Worm (Caenorhabditis elegans): Measurements from ENCODE around the gene trm-2A.

trm-2A gene

DNA sequence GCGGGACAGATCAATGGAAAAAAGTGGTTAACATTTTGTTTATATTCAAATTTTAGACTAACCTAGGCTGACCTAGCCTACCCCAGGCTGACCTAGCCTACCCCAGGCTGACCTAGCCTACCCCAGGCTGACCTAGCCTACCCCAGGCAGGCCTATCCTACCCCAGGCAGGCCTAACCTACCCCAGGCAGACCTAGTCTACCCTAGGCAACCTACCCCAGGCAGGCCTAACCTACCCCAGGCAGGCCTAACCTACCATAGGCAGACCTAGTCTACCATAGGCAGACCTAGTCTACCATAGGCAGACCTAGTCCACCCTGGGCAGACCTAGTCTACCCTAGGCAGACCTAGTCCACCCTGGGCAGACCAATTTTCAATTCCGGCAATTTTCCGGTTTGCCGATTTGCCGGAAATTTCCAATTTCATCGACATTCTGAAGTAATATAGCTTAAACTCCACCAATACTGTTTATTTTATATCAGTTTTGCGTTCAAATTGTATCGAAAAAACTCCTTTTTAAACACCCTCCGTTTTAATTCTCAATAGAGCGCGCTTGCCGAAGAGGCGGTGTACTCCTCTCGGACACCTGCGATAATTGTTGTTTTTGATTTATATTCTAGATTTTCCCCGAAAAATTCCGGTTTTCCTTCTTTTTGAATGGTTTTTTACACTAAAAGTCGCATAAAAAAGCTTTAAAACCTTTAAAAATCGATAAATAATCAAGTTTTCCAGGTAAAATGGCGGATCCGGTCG, at the start of gene trm-2A (continued):
- no peak for TF ChIP-seq die-1 (tag; optimal IDR thresholded peaks at IDR 0.05)
- no peak for TF ChIP-seq hlh-26 (GFP tag; conservative IDR thresholded peaks at IDR 0.05)
- TF ChIP-seq aptf-3 (GFP tag; IDR thresholded peaks at IDR 0.05): no peak
- TF ChIP-seq rpc-1 (optimal IDR thresholded peaks at IDR 0.05): no peak
- TF ChIP-seq rpc-1 (tag; optimal IDR thresholded peaks at IDR 0.05): no peak
- TF ChIP-seq somi-1 (GFP tag; optimal IDR thresholded peaks at IDR 0.05): no peak
- no peak for TF ChIP-seq ceh-58 (GFP tag; IDR thresholded peaks at IDR 0.05)
- TF ChIP-seq sptf-2 (GFP tag; optimal IDR thresholded peaks at IDR 0.05): no peak
- no peak for TF ChIP-seq nhr-27 (tag; optimal IDR thresholded peaks at IDR 0.05)
- TF ChIP-seq nhr-120 (GFP tag; IDR thresholded peaks at IDR 0.05): no peak
- TF ChIP-seq snpc-1.3 (tag; optimal IDR thresholded peaks at IDR 0.05; ENCODE audit: insufficient read depth): peak; percentile 52
- no peak for TF ChIP-seq aptf-2 (GFP tag; conservative IDR thresholded peaks at IDR 0.05)
- TF ChIP-seq F49E8.2 (tag; optimal IDR thresholded peaks at IDR 0.05; ENCODE audit: insufficient read depth): no peak
- TF ChIP-seq ztf-18 (tag; optimal IDR thresholded peaks at IDR 0.05): no peak
- no peak for TF ChIP-seq F55B11.4 (tag; optimal IDR thresholded peaks at IDR 0.05; ENCODE audit: borderline replicate concordance, insufficient read depth)
- TF ChIP-seq ztf-28 (GFP tag; IDR thresholded peaks at IDR 0.05): no peak
- no peak for TF ChIP-seq attf-6 (GFP tag; IDR thresholded peaks at IDR 0.05)
- no peak for TF ChIP-seq cebp-2 (GFP tag; IDR thresholded peaks at IDR 0.05)
- TF ChIP-seq ceh-79 (tag; optimal IDR thresholded peaks at IDR 0.05): no peak
- no peak for TF ChIP-seq ztf-3 (GFP tag; optimal IDR thresholded peaks at IDR 0.05)
- TF ChIP-seq lin-54 (GFP tag; optimal IDR thresholded peaks at IDR 0.05): peak; percentile 94
- no peak for TF ChIP-seq mxl-1 (tag; optimal IDR thresholded peaks at IDR 0.05)
- TF ChIP-seq cebp-1 (GFP tag; IDR thresholded peaks at IDR 0.05): no peak
- no peak for TF ChIP-seq cebp-1 (tag; optimal IDR thresholded peaks at IDR 0.05)
- no peak for TF ChIP-seq C06A6.2 (GFP tag; conservative IDR thresholded peaks at IDR 0.05)
- no peak for TF ChIP-seq Y95B8A.8 (GFP tag; IDR thresholded peaks at IDR 0.05)
- TF ChIP-seq C17E4.6 (GFP tag; IDR thresholded peaks at IDR 0.05): no peak
- no peak for TF ChIP-seq egl-18 (GFP tag; IDR thresholded peaks at IDR 0.05)
- peak; percentile 27 for TF ChIP-seq tbp1 (GFP tag; optimal IDR thresholded peaks at IDR 0.05)
- TF ChIP-seq K12H6.12 (tag; optimal IDR thresholded peaks at IDR 0.05): no peak
- TF ChIP-seq madf-10 (tag; optimal IDR thresholded peaks at IDR 0.05): no peak
- peak; percentile 50; the same call in 1 of the 2 replicates for TF ChIP-seq madf-6 (GFP tag; IDR thresholded peaks at IDR 0.05)
- TF ChIP-seq F57C9.4 (tag; optimal IDR thresholded peaks at IDR 0.05): no peak
- TF ChIP-seq ztf-26 (tag; optimal IDR thresholded peaks at IDR 0.05): no peak
- TF ChIP-seq F37B4.10 (GFP tag; IDR thresholded peaks at IDR 0.05): 0 out of 2 replicates have a peak, but pooled peaks have one; percentile 61
- no peak for TF ChIP-seq F39B2.1 (GFP tag; IDR thresholded peaks at IDR 0.05)
- TF ChIP-seq K11D2.4 (GFP tag; IDR thresholded peaks at IDR 0.05): no peak
- no peak for TF ChIP-seq snpc-1.1 (tag; optimal IDR thresholded peaks at IDR 0.05; ENCODE audit: insufficient read depth)
- no peak for TF ChIP-seq nfya-1 (tag; optimal IDR thresholded peaks at IDR 0.05; ENCODE audit: borderline replicate concordance, insufficient read depth)
- TF ChIP-seq F57A8.1 (GFP tag; optimal IDR thresholded peaks at IDR 0.05): no peak
- no peak for TF ChIP-seq tbx-9 (tag; optimal IDR thresholded peaks at IDR 0.05; ENCODE audit: borderline replicate concordance)
- no peak for TF ChIP-seq nhr-80 (tag; optimal IDR thresholded peaks at IDR 0.05)
- TF ChIP-seq ceh-100 (GFP tag; IDR thresholded peaks at IDR 0.05): 0 out of 2 replicates have a peak, but pooled peaks have one; percentile 22
- TF ChIP-seq lin-35 (GFP tag; optimal IDR thresholded peaks at IDR 0.05): peak in 2 of 3 experiments; percentile 15 to 91
- no peak for TF ChIP-seq Y53G8AR.9 (GFP tag; conservative IDR thresholded peaks at IDR 0.05)
- TF ChIP-seq mes-4 (tag; optimal IDR thresholded peaks at IDR 0.05): no peak
- TF ChIP-seq efl-1 (GFP tag; optimal IDR thresholded peaks at IDR 0.05): peak; percentile 76
- peak; percentile 45 for TF ChIP-seq lin-40 (tag; optimal IDR thresholded peaks at IDR 0.05)

All from whole organism, young adult.